Worm (Caenorhabditis elegans) whole organism, mixed stage, embryonic: ENCODE measurements around the gene alh-3.

ENCODE experiments used
- M03D4.4 ChIP-seq: sonication (generic microtip); optimal IDR thresholded peaks from 2 replicates; lab custom pipeline; 2017; ENCODE audit warnings: mild to moderate bottlenecking, missing genetic modification characterization, missing compliant biosample characterization
- bed-3 ChIP-seq: fragments of 200-800 bp; sonication (Bioruptor generic); optimal IDR thresholded peaks from 3 replicates; lab custom pipeline; 2018; ENCODE audit warnings: mild to moderate bottlenecking, missing genetic modification characterization, moderate library complexity, missing compliant biosample characterization
- blmp-1 ChIP-seq: fragments of 150-350 bp; optimal IDR thresholded peaks from 2 replicates; lab custom pipeline; 2014; ENCODE audit warnings: missing biosample characterization, missing genetic modification characterization
- ceh-39 ChIP-seq: fragments of 150-350 bp; optimal IDR thresholded peaks from 2 replicates; lab custom pipeline; 2014; ENCODE audit warnings: missing biosample characterization, missing genetic modification characterization
- ceh-43 ChIP-seq: fragments of 200-800 bp; sonication (Bioruptor generic); optimal IDR thresholded peaks from 2 replicates; lab custom pipeline; 2018; ENCODE audit warnings: mild to moderate bottlenecking, missing genetic modification characterization, moderate library complexity, missing compliant biosample characterization
- ceh-83 ChIP-seq: fragments of 200-800 bp; sonication (Bioruptor generic); optimal IDR thresholded peaks from 2 replicates; lab custom pipeline; 2018; ENCODE audit warnings: mild to moderate bottlenecking, missing genetic modification characterization, missing compliant biosample characterization
- ces-1 ChIP-seq: fragments of 150-350 bp; optimal IDR thresholded peaks from 2 replicates; lab custom pipeline; 2014; ENCODE audit warnings: missing biosample characterization, missing genetic modification reagents, missing genetic modification characterization
- cnd-1 ChIP-seq: fragments of 200-800 bp; sonication (Bioruptor generic); optimal IDR thresholded peaks from 2 replicates; lab custom pipeline; 2018; ENCODE audit warnings: mild to moderate bottlenecking, missing genetic modification characterization, missing compliant biosample characterization
- drap-1 ChIP-seq: fragments of 200-800 bp; sonication (Bioruptor generic); optimal IDR thresholded peaks from 3 replicates; lab custom pipeline; 2018; ENCODE audit warnings: mild to moderate bottlenecking, missing genetic modification characterization, missing compliant biosample characterization
- elt-1 ChIP-seq: sonication (generic microtip); optimal IDR thresholded peaks from 2 replicates; lab custom pipeline; 2017; ENCODE audit warnings: missing genetic modification characterization, mild to moderate bottlenecking, missing compliant biosample characterization, antibody characterized with exemption, moderate library complexity, borderline replicate concordance; ENCODE audit not compliant: insufficient read depth
- elt-3 ChIP-seq: fragments of 150-350 bp; optimal IDR thresholded peaks from 2 replicates; lab custom pipeline; 2014; ENCODE audit warnings: missing biosample characterization, missing genetic modification characterization
- flh-1 ChIP-seq: fragments of 200-800 bp; sonication (Bioruptor generic); optimal IDR thresholded peaks from 2 replicates; lab custom pipeline; 2018; ENCODE audit warnings: mild to moderate bottlenecking, missing genetic modification characterization, moderate library complexity, missing compliant biosample characterization
- ham-2 ChIP-seq: fragments of 200-800 bp; sonication (Bioruptor generic); optimal IDR thresholded peaks from 2 replicates; lab custom pipeline; 2018; ENCODE audit warnings: mild to moderate bottlenecking, missing genetic modification characterization, missing compliant biosample characterization
- hlh-1 ChIP-seq: fragments of 150-350 bp; optimal IDR thresholded peaks from 2 replicates; lab custom pipeline; 2014; ENCODE audit warnings: missing biosample characterization, missing genetic modification reagents, missing genetic modification characterization
- lin-13 ChIP-seq: fragments of 150-350 bp; optimal IDR thresholded peaks from 2 replicates; lab custom pipeline; 2014; ENCODE audit warnings: missing biosample characterization, missing genetic modification characterization
- lin-32 ChIP-seq: fragments of 200-800 bp; sonication (Bioruptor generic); optimal IDR thresholded peaks from 2 replicates; lab custom pipeline; 2018; ENCODE audit warnings: mild to moderate bottlenecking, missing genetic modification characterization, missing compliant biosample characterization
- lsy-2 ChIP-seq: fragments of 150-350 bp; optimal IDR thresholded peaks from 2 replicates; lab custom pipeline; 2014; ENCODE audit warnings: missing biosample characterization, missing genetic modification characterization
- mab-5 ChIP-seq: fragments of 150-350 bp; optimal IDR thresholded peaks from 2 replicates; lab custom pipeline; 2014; ENCODE audit warnings: missing biosample characterization, missing genetic modification characterization
- mep-1 ChIP-seq: fragments of 150-350 bp; optimal IDR thresholded peaks from 2 replicates; lab custom pipeline; 2017; ENCODE audit warnings: missing biosample characterization, missing genetic modification reagents, missing genetic modification characterization, inconsistent platforms
- mls-2 ChIP-seq: sonication (generic microtip); optimal IDR thresholded peaks from 2 replicates; lab custom pipeline; 2016; ENCODE audit warnings: mild to moderate bottlenecking, missing genetic modification characterization, moderate library complexity, missing compliant biosample characterization
- nhr-12 ChIP-seq: fragments of 150-350 bp; optimal IDR thresholded peaks from 2 replicates; lab custom pipeline; 2014; ENCODE audit warnings: missing biosample characterization, missing genetic modification characterization
- nhr-237 ChIP-seq: fragments of 150-350 bp; optimal IDR thresholded peaks from 2 replicates; lab custom pipeline; 2014; ENCODE audit warnings: missing biosample characterization, missing genetic modification characterization
- nhr-28 ChIP-seq: fragments of 150-350 bp; optimal IDR thresholded peaks from 2 replicates; lab custom pipeline; 2014; ENCODE audit warnings: missing biosample characterization, missing genetic modification characterization
- nhr-76 ChIP-seq: sonication (generic microtip); optimal IDR thresholded peaks from 2 replicates; lab custom pipeline; 2017; ENCODE audit warnings: missing biosample characterization, missing genetic modification characterization
- pha-4 ChIP-seq: fragments of 150-350 bp; optimal IDR thresholded peaks from 2 replicates; lab custom pipeline; 2018; ENCODE audit warnings: missing biosample characterization, missing genetic modification reagents, missing genetic modification characterization
- snpc-4 ChIP-seq: fragments of 150-350 bp; optimal IDR thresholded peaks from 2 replicates; lab custom pipeline; 2014; ENCODE audit warnings: missing biosample characterization, missing genetic modification characterization
- sptf-1 ChIP-seq: sonication (generic microtip); optimal IDR thresholded peaks from 2 replicates; lab custom pipeline; 2017; ENCODE audit warnings: mild to moderate bottlenecking, missing genetic modification characterization, moderate library complexity, missing compliant biosample characterization
- tbx-8 ChIP-seq: fragments of 200-800 bp; sonication (Bioruptor generic); optimal IDR thresholded peaks from 2 replicates; lab custom pipeline; 2018; ENCODE audit warnings: mild to moderate bottlenecking, missing genetic modification characterization, moderate library complexity, missing compliant biosample characterization
- unc-120 ChIP-seq: sonication (generic microtip); optimal IDR thresholded peaks from 2 replicates; lab custom pipeline; 2017; ENCODE audit warnings: missing genetic modification characterization, missing compliant biosample characterization; ENCODE audit not compliant: poor library complexity, severe bottlenecking
- unc-39 ChIP-seq: fragments of 150-350 bp; optimal IDR thresholded peaks from 2 replicates; lab custom pipeline; 2014; ENCODE audit warnings: missing biosample characterization, missing genetic modification characterization
- zip-8 ChIP-seq: fragments of 150-350 bp; optimal IDR thresholded peaks from 2 replicates; lab custom pipeline; 2014; ENCODE audit warnings: missing biosample characterization, missing genetic modification characterization
- ztf-11 ChIP-seq: fragments of 150-350 bp; optimal IDR thresholded peaks from 2 replicates; lab custom pipeline; 2014; ENCODE audit warnings: missing biosample characterization, missing genetic modification characterization

alh-3 gene

ce11 chrIV:11031640-11032039 is 9.2 kb downstream of the alh-3 start:
- no peak for TF ChIP-seq drap-1 (GFP tag; lab: Kevin White, UChicago)
- no peak for TF ChIP-seq ceh-43
- TF ChIP-seq mls-2 (tag; lab: Kevin White, UChicago) = no peak
- TF ChIP-seq unc-120 (tag; lab: Kevin White, UChicago) = no peak
- TF ChIP-seq zip-8 (tag; lab: Kevin White, UChicago) = no peak
- no peak for TF ChIP-seq unc-39 (tag; lab: Kevin White, UChicago)
- no peak for TF ChIP-seq bed-3 (GFP tag; lab: Kevin White, UChicago)
- TF ChIP-seq tbx-8 (GFP tag; lab: Kevin White, UChicago) = no peak
- TF ChIP-seq lin-32 = no peak
- no peak for TF ChIP-seq ceh-83
- TF ChIP-seq elt-1 (tag; lab: Kevin White, UChicago) = no peak
- no peak for TF ChIP-seq nhr-76 (tag; lab: Kevin White, UChicago)
- no peak for TF ChIP-seq snpc-4 (tag; lab: Kevin White, UChicago)
- TF ChIP-seq M03D4.4 (tag; lab: Kevin White, UChicago) = no peak
- no peak for TF ChIP-seq lin-13
- no peak for TF ChIP-seq mab-5
- TF ChIP-seq elt-3 (tag; lab: Kevin White, UChicago) = no peak

ce11 chrIV:11032288-11032687 is 9.9 kb downstream of the alh-3 start, which contains the start of gene hrg-6:
Gene hrg-6, plus strand, starts transcription at chrIV:11032588.
- TF ChIP-seq mls-2 (tag; lab: Kevin White, UChicago) = no peak

- TF ChIP-seq lin-13 = peak; percentile 80
- no peak for TF ChIP-seq blmp-1
- peak; percentile 5 for TF ChIP-seq mep-1 (tag; lab: Kevin White, UChicago)
- TF ChIP-seq nhr-237 (tag; lab: Kevin White, UChicago) = no peak
- TF ChIP-seq ceh-83 = no peak
- no peak for TF ChIP-seq ceh-39 (tag; lab: Kevin White, UChicago)
- peak; percentile 3 for TF ChIP-seq hlh-1
Observed at ce11 chrIV:11036222-11036621, 13.8 kb downstream of the alh-3 start, which contains the start of gene fkb-1. Gene fkb-1, plus strand, starts transcription at chrIV:11036582.

- no peak for TF ChIP-seq hlh-1
- no peak for TF ChIP-seq lsy-2
- TF ChIP-seq ztf-11 (tag; lab: Kevin White, UChicago) = no peak
- peak; percentile 40 for TF ChIP-seq ces-1 (GFP tag; lab: Kevin White, UChicago)
Observed at ce11 chrIV:11037118-11037719, 14.8 kb downstream of the alh-3 start.

ce11 chrIV:11038218-11038617 is 15.8 kb downstream of the alh-3 start:
- TF ChIP-seq lin-32 (no peak), pha-4 (tag; lab: Kevin White, UChicago) (no peak), ceh-39 (tag; lab: Kevin White, UChicago) (no peak)

- TF ChIP-seq mab-5 (no peak), elt-1 (tag; lab: Kevin White, UChicago) (no peak), nhr-28 (tag; lab: Kevin White, UChicago) (no peak), blmp-1 (no peak), M03D4.4 (tag; lab: Kevin White, UChicago) (no peak), lin-13 (no peak), nhr-12 (tag; lab: Kevin White, UChicago) (no peak), elt-3 (tag; lab: Kevin White, UChicago) (no peak), lin-32 (no peak), sptf-1 (tag; lab: Kevin White, UChicago) (no peak), drap-1 (GFP tag; lab: Kevin White, UChicago) (no peak), nhr-237 (tag; lab: Kevin White, UChicago) (no peak), hlh-1 (no peak), lsy-2 (no peak)
Observed at ce11 chrIV:11038618-11038664, 16.0 kb downstream of the alh-3 start, which contains the start of gene kdin-1. Gene kdin-1, plus strand, starts transcription at chrIV:11038655.

ce11 chrIV:11038665-11039064 is 16.3 kb downstream of the alh-3 start:
- no peak for TF ChIP-seq nhr-76 (tag; lab: Kevin White, UChicago)
- peak; percentile 13 for TF ChIP-seq ces-1 (GFP tag; lab: Kevin White, UChicago)
- no peak for TF ChIP-seq ceh-43
- no peak for TF ChIP-seq elt-3 (tag; lab: Kevin White, UChicago)
- TF ChIP-seq cnd-1 (tag; lab: Kevin White, UChicago) = no peak
- peak; percentile 20 for TF ChIP-seq ham-2 (GFP tag; lab: Kevin White, UChicago)
- no peak for TF ChIP-seq blmp-1
- TF ChIP-seq hlh-1 = peak; percentile 7
- TF ChIP-seq flh-1 = no peak
